Worm (Caenorhabditis elegans) whole organism, midembryonic: Measurements from ENCODE around the gene C26E1.2.

Experiments
- cog-1 ChIP-seq: sonication (generic microtip); optimal IDR thresholded peaks from 2 replicates; lab custom pipeline; 2016; ENCODE audit warnings: missing genetic modification characterization, missing compliant biosample characterization
- flt-1 ChIP-seq: fragments of 200-800 bp; sonication (Bioruptor generic); IDR thresholded peaks from 2 replicates; pipeline ENCODE4 v1.3.6; 2022; ENCODE audit warnings: missing genetic modification characterization, missing compliant biosample characterization

DNA sequence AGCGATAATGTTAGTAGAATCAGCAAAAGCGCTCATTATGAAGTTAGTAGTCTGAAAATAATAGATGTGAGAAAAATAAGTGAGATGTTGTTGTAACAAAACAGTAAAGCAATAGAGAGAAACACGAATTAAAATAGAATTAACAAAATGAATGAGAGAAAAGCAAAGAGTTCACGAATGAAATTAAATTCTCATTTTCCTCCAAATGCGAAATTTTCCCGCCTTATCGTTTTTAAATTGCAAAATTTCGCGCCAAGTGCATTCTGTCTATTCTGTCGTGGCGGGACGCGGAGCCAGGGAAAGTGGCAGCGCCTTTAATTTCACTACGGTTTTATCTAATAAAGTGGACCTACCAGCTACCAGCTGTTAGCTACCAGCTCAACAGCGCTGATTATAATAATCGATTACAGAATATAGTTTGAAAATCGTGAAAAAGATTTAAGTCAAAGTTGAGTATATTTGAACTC lies 7.3 kb downstream of the C26E1.2 start, which contains the start of gene nasp-2:
- TF ChIP-seq flt-1 (GFP tag; lab: Robert Waterston, UW) = no peak
- no peak for TF ChIP-seq cog-1 (tag; lab: Kevin White, UChicago)
